Worm (Caenorhabditis elegans): Measurements from ENCODE around the gene Y7A5A.10.

- no peak for TF ChIP-seq unc-130 (GFP tag; optimal IDR thresholded peaks at IDR 0.05)
- no peak for TF ChIP-seq Y75B8A.6 (GFP tag; IDR thresholded peaks at IDR 0.05)
- no peak for TF ChIP-seq nhr-111 (GFP tag; optimal IDR thresholded peaks at IDR 0.05)
- no peak for TF ChIP-seq dpl-1 (GFP tag; optimal IDR thresholded peaks at IDR 0.05)
- no peak for TF ChIP-seq unc-39 (tag; optimal IDR thresholded peaks at IDR 0.05)
- no peak for TF ChIP-seq skn-1 (tag; optimal IDR thresholded peaks at IDR 0.05)
- TF ChIP-seq nhr-6 (tag; optimal IDR thresholded peaks at IDR 0.05) = no peak
- no peak for TF ChIP-seq unc-62 (GFP tag; optimal IDR thresholded peaks at IDR 0.05 in 1 of 2)
- TF ChIP-seq unc-62 (tag; optimal IDR thresholded peaks at IDR 0.05) = no peak
- no peak for TF ChIP-seq pha-4 (GFP tag; IDR thresholded peaks at IDR 0.05)
- no peak for TF ChIP-seq pha-4 (tag; optimal IDR thresholded peaks at IDR 0.05)
These were observed 28.0 kb downstream of the Y7A5A.10 start for ce11 chrX:15766861-15767260.
